Fruit fly (Drosophila melanogaster): ENCODE results near the gene CG14687.

- TF ChIP-seq Atf-2 (GFP tag; optimal IDR thresholded peaks at IDR 0.05) (no peak), pzg (GFP tag; optimal IDR thresholded peaks at IDR 0.05) (no peak), Gug (GFP tag; IDR thresholded peaks at IDR 0.05) (no peak), tin (GFP tag; optimal IDR thresholded peaks at IDR 0.05) (no peak), CG7556 (GFP tag; optimal IDR thresholded peaks at IDR 0.05) (no peak), mam (GFP tag; optimal IDR thresholded peaks at IDR 0.05) (no peak), Opbp (GFP tag; IDR thresholded peaks at IDR 0.05; ENCODE audit: partially characterized antibody) (no peak), gsb-n (tag; optimal IDR thresholded peaks at IDR 0.05) (no peak), CG7786 (GFP tag; optimal IDR thresholded peaks at IDR 0.05) (no peak)
Observed at dm6 chr3R:10759348-10759847, 33.3 kb upstream of the CG14687 start, which contains the start of gene CG31272.
